Worm (Caenorhabditis elegans): ENCODE results near the gene tbc-11.
A peak's percentile ranks its signal among the peaks of the same experiment; 100 is the strongest.

Gene tbc-11

DNA sequence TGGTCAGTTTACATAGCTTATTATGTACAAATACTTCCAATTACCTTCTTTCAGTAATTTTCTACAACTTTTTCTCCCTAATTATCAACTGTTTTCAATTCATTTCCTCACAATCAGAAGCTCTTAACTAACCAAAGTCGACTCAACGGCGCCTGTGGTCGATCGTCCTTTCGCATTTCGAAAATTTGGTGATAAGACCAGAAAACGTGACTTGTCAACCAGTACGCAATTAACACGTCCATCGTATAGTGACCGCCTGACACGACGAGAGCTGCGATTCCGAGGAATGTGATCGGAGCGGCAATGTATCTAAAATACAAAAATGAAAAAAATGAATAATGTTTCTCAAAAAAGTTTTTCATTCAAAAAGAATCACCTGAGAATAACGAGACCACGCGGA lies 20.9 kb downstream of the tbc-11 start (continued):
- no peak for TF ChIP-seq set-16 (GFP tag; IDR thresholded peaks at IDR 0.05)
- TF ChIP-seq snpc-4 (tag; optimal IDR thresholded peaks at IDR 0.05) = no peak
- no peak for TF ChIP-seq zfp-3 (GFP tag; conservative IDR thresholded peaks at IDR 0.05)
- no peak for TF ChIP-seq pha-4 (GFP tag; IDR thresholded peaks at IDR 0.05)
- TF ChIP-seq pha-4 (tag; optimal IDR thresholded peaks at IDR 0.05) = no peak
- no peak for TF ChIP-seq zag-1 (tag; optimal IDR thresholded peaks at IDR 0.05)
- TF ChIP-seq nhr-6 (tag; optimal IDR thresholded peaks at IDR 0.05) = no peak
- TF ChIP-seq nhr-111 (GFP tag; optimal IDR thresholded peaks at IDR 0.05) = no peak
- TF ChIP-seq lir-3 (tag; optimal IDR thresholded peaks at IDR 0.05) = no peak
- peak; percentile 76 for TF ChIP-seq dmd-6 (GFP tag; IDR thresholded peaks at IDR 0.05)
- no peak for TF ChIP-seq nhr-41 (GFP tag; IDR thresholded peaks at IDR 0.05)
- TF ChIP-seq jun-1 (tag; optimal IDR thresholded peaks at IDR 0.05) = no peak
- TF ChIP-seq nhr-102 (tag; optimal IDR thresholded peaks at IDR 0.05) = no peak
- TF ChIP-seq lin-29 (GFP tag; IDR thresholded peaks at IDR 0.05) = no peak
- TF ChIP-seq nhr-77 (tag; optimal IDR thresholded peaks at IDR 0.05) = peak; percentile 3
- no peak for TF ChIP-seq cey-2 (tag; optimal IDR thresholded peaks at IDR 0.05; ENCODE audit: borderline replicate concordance, insufficient read depth)
- TF ChIP-seq daf-8 (GFP tag; IDR thresholded peaks at IDR 0.05) = no peak
- peak; percentile 49; the same call in 1 of the 2 replicates for TF ChIP-seq php-3 (GFP tag; IDR thresholded peaks at IDR 0.05)
- TF ChIP-seq snpc-1.2 (GFP tag; IDR thresholded peaks at IDR 0.05) = no peak
- no peak for TF ChIP-seq ztf-7 (tag; optimal IDR thresholded peaks at IDR 0.05)
- TF ChIP-seq hif-1 (tag; optimal IDR thresholded peaks at IDR 0.05) = peak in 1 of 2 experiments; percentile 22
- TF ChIP-seq madf-5 (GFP tag; IDR thresholded peaks at IDR 0.05) = no peak
- no peak for TF ChIP-seq spr-3 (GFP tag; optimal IDR thresholded peaks at IDR 0.05)
- TF ChIP-seq nhr-76 (tag; optimal IDR thresholded peaks at IDR 0.05) = no peak
- TF ChIP-seq ZK546.5 (tag; optimal IDR thresholded peaks at IDR 0.05) = no peak
- no peak for TF ChIP-seq madf-9 (GFP tag; conservative IDR thresholded peaks at IDR 0.05)
- TF ChIP-seq sdz-12 (GFP tag; optimal IDR thresholded peaks at IDR 0.05) = no peak
- peak; percentile 77 for TF ChIP-seq dve-1 (tag; optimal IDR thresholded peaks at IDR 0.05; ENCODE audit: insufficient read depth)
- 0 out of 2 replicates have a peak, but pooled peaks have one; percentile 32 for TF ChIP-seq ceh-20 (GFP tag; IDR thresholded peaks at IDR 0.05)
- no peak for TF ChIP-seq nhr-11 (tag; optimal IDR thresholded peaks at IDR 0.05)
- no peak for TF ChIP-seq nhr-48 (tag; optimal IDR thresholded peaks at IDR 0.05)
- TF ChIP-seq F37D6.2 (tag; optimal IDR thresholded peaks at IDR 0.05) = no peak
- no peak for TF ChIP-seq Y105C5A.15 (GFP tag; IDR thresholded peaks at IDR 0.05)
- TF ChIP-seq nhr-28 (tag; optimal IDR thresholded peaks at IDR 0.05) = peak; percentile 9
- no peak for TF ChIP-seq hmg-1.1 (GFP tag; IDR thresholded peaks at IDR 0.05)
- TF ChIP-seq D1046.2 (GFP tag; IDR thresholded peaks at IDR 0.05) = no peak
- no peak for TF ChIP-seq mxl-3 (GFP tag; optimal IDR thresholded peaks at IDR 0.05)
- 0 out of 2 replicates have a peak, but pooled peaks have one; percentile 29 for TF ChIP-seq nhr-42 (GFP tag; IDR thresholded peaks at IDR 0.05)
- TF ChIP-seq dmd-9 (GFP tag; IDR thresholded peaks at IDR 0.05) = no peak
- TF ChIP-seq T26A8.4 (GFP tag; IDR thresholded peaks at IDR 0.05) = 0 out of 2 replicates have a peak, but pooled peaks have one; percentile 44
- no peak for TF ChIP-seq daf-12 (tag; optimal IDR thresholded peaks at IDR 0.05)
- TF ChIP-seq ceh-44 (GFP tag; IDR thresholded peaks at IDR 0.05) = no peak
- TF ChIP-seq hlh-11 (tag; optimal IDR thresholded peaks at IDR 0.05) = peak; percentile 76
- no peak for TF ChIP-seq dpl-1 (GFP tag; optimal IDR thresholded peaks at IDR 0.05)
- no peak for TF ChIP-seq zip-11 (GFP tag; IDR thresholded peaks at IDR 0.05)
